Worm (Caenorhabditis elegans) whole organism, late embryonic: ENCODE measurements around the gene K09E2.1.

Experiments used
- dmd-4 ChIP-seq: sonication (generic microtip); optimal IDR thresholded peaks from 2 replicates; lab custom pipeline; 2016; ENCODE audit warnings: borderline replicate concordance, missing genetic modification characterization, missing compliant biosample characterization
- lin-11 ChIP-seq: fragments of 200-800 bp; sonication (Bioruptor generic); optimal IDR thresholded peaks from 2 replicates; lab custom pipeline; 2018; ENCODE audit warnings: mild to moderate bottlenecking, missing genetic modification characterization, missing compliant biosample characterization
- madf-2 ChIP-seq: sonication (generic microtip); optimal IDR thresholded peaks from 2 replicates; lab custom pipeline; 2017; ENCODE audit warnings: missing genetic modification characterization, missing compliant biosample characterization
- sox-2 ChIP-seq: fragments of 200-800 bp; sonication (Bioruptor generic); IDR thresholded peaks from 2 replicates; pipeline ENCODE4 v1.3.6; 2022; ENCODE audit warnings: missing genetic modification reagents, missing genetic modification characterization, missing compliant biosample characterization

ce11 chrX:8648582-8648981 lies 33.1 kb upstream of the K09E2.1 start:
- TF ChIP-seq madf-2 (no peak), dmd-4 (tag; lab: Kevin White, UChicago) (no peak), lin-11 (tag; lab: Kevin White, UChicago) (no peak), sox-2 (GFP tag; lab: Robert Waterston, UW) (no peak)
